Fruit fly (Drosophila melanogaster) whole organism, embryonic: ENCODE results near the gene CG1632.

Experiments used
- Awh ChIP-seq: fragments of 200-800 bp; sonication (Bioruptor generic); IDR thresholded peaks from 2 replicates; pipeline ENCODE4, ENCODE4 v1.3.6; 2022; ENCODE audit warnings: missing biosample characterization, missing genetic modification characterization
- B-H1 ChIP-seq: fragments of 200-800 bp; sonication (Bioruptor generic); IDR thresholded peaks from 3 replicates; pipeline ENCODE4 v1.3.6; 2022; ENCODE audit warnings: missing biosample characterization, missing genetic modification characterization
- Blimp-1 ChIP-seq: fragments of 200-800 bp; sonication (Bioruptor generic); optimal IDR thresholded peaks from 3 replicates; lab custom pipeline; 2018; ENCODE audit warnings: missing biosample characterization, missing genetic modification characterization, mild to moderate bottlenecking, moderate library complexity, missing genetic modification reagents
- CG10959 ChIP-seq: fragments of 200-800 bp; sonication (Bioruptor generic); IDR thresholded peaks from 2 replicates; pipeline ENCODE4 v1.3.6; 2022; ENCODE audit warnings: missing biosample characterization, missing genetic modification characterization
- CG11456 ChIP-seq: fragments of 200-800 bp; sonication (Bioruptor generic); IDR thresholded peaks from 3 replicates; pipeline ENCODE4 v1.3.6; 2022; ENCODE audit warnings: missing biosample characterization, missing genetic modification characterization
- CG11504 ChIP-seq: fragments of 200-800 bp; sonication (Bioruptor generic); optimal IDR thresholded peaks from 3 replicates; lab custom pipeline; 2019; ENCODE audit warnings: missing biosample characterization, mild to moderate bottlenecking, missing genetic modification characterization, moderate library complexity
- CG12104 ChIP-seq: fragments of 200-800 bp; sonication (Bioruptor generic); optimal IDR thresholded peaks from 3 replicates; lab custom pipeline; 2016; ENCODE audit warnings: missing biosample characterization, missing genetic modification characterization
- CG12155 ChIP-seq: fragments of 200-800 bp; sonication (Bioruptor generic); optimal IDR thresholded peaks from 3 replicates; lab custom pipeline; 2016; ENCODE audit warnings: missing biosample characterization, missing genetic modification characterization
- CG12659 ChIP-seq: fragments of 200-800 bp; sonication (Bioruptor generic); optimal IDR thresholded peaks from 3 replicates; lab custom pipeline; 2017; ENCODE audit warnings: mild to moderate bottlenecking, missing biosample characterization, missing genetic modification reagents, missing genetic modification characterization
- CG13624 ChIP-seq: fragments of 200-800 bp; sonication (Bioruptor generic); optimal IDR thresholded peaks from 2 replicates; lab custom pipeline; 2016; ENCODE audit warnings: missing biosample characterization, missing genetic modification characterization
- CG2129 ChIP-seq: fragments of 200-800 bp; sonication (Bioruptor generic); IDR thresholded peaks from 2 replicates; pipeline ENCODE4 v1.3.6; 2022; ENCODE audit warnings: missing biosample characterization, missing genetic modification characterization; ENCODE audit not compliant: partially characterized antibody
- CG32767 ChIP-seq: fragments of 200-800 bp; sonication (Bioruptor generic); IDR thresholded peaks from 2 replicates; pipeline ENCODE4 v1.3.6; 2022; ENCODE audit warnings: missing biosample characterization, missing genetic modification characterization
- CG3995 ChIP-seq: fragments of 200-800 bp; sonication (Bioruptor generic); optimal IDR thresholded peaks from 3 replicates; lab custom pipeline; 2016; ENCODE audit warnings: missing biosample characterization, missing genetic modification characterization
- CG42726 ChIP-seq: fragments of 200-800 bp; sonication (Bioruptor generic); IDR thresholded peaks from 2 replicates; pipeline ENCODE4 v1.3.6; 2022; ENCODE audit warnings: missing biosample characterization, missing genetic modification characterization; ENCODE audit not compliant: partially characterized antibody
- CG4617 ChIP-seq: fragments of 200-800 bp; sonication (Bioruptor generic); optimal IDR thresholded peaks from 3 replicates; lab custom pipeline; 2016; ENCODE audit warnings: missing biosample characterization, missing genetic modification characterization, borderline replicate concordance
- CG6272 ChIP-seq: fragments of 200-800 bp; sonication (Bioruptor generic); IDR thresholded peaks from 2 replicates; pipeline ENCODE4 v1.3.6; 2022; ENCODE audit warnings: missing biosample characterization, missing genetic modification characterization
- CG6813 ChIP-seq: fragments of 200-800 bp; sonication (Bioruptor generic); optimal IDR thresholded peaks from 2 replicates; lab custom pipeline; 2017; ENCODE audit warnings: missing biosample characterization, missing genetic modification characterization, mild to moderate bottlenecking, moderate library complexity, missing genetic modification reagents
- CG9609 ChIP-seq: fragments of 200-800 bp; sonication (Bioruptor generic); optimal IDR thresholded peaks from 3 replicates; lab custom pipeline; 2016; ENCODE audit warnings: missing biosample characterization, missing genetic modification characterization
- CHES-1-like ChIP-seq: fragments of 200-800 bp; sonication (Bioruptor generic); optimal IDR thresholded peaks from 2 replicates; lab custom pipeline; 2016; ENCODE audit warnings: missing biosample characterization, missing genetic modification characterization
- CrebB ChIP-seq: fragments of 200-800 bp; sonication (Bioruptor generic); optimal IDR thresholded peaks from 3 replicates; lab custom pipeline; 2018; ENCODE audit warnings: missing biosample characterization, mild to moderate bottlenecking, missing genetic modification characterization
- Dek ChIP-seq: fragments of 200-800 bp; sonication (Bioruptor generic); optimal IDR thresholded peaks from 3 replicates; lab custom pipeline; 2019; ENCODE audit warnings: missing biosample characterization, mild to moderate bottlenecking, missing genetic modification characterization, moderate library complexity
- Dll ChIP-seq: fragments of 200-800 bp; sonication (Bioruptor generic); IDR thresholded peaks from 4 replicates; pipeline ENCODE4 v1.3.6; 2022; ENCODE audit warnings: missing biosample characterization, missing genetic modification characterization; ENCODE audit not compliant: partially characterized antibody
- Dp ChIP-seq: fragments of 200-800 bp; sonication (Bioruptor generic); optimal IDR thresholded peaks from 2 replicates; lab custom pipeline; 2018; ENCODE audit warnings: missing biosample characterization, mild to moderate bottlenecking, missing genetic modification characterization, moderate library complexity
- Ets97D ChIP-seq: fragments of 200-800 bp; sonication (Bioruptor generic); optimal IDR thresholded peaks from 3 replicates; lab custom pipeline; 2016; ENCODE audit warnings: missing biosample characterization, missing genetic modification characterization
- Fer2 ChIP-seq: fragments of 200-800 bp; sonication (Bioruptor generic); optimal IDR thresholded peaks from 2 replicates; lab custom pipeline; 2018; ENCODE audit warnings: missing biosample characterization, mild to moderate bottlenecking, missing genetic modification characterization, moderate library complexity
- H15 ChIP-seq: fragments of 200-800 bp; sonication (Bioruptor generic); IDR thresholded peaks from 3 replicates; pipeline ENCODE4 v1.3.6; 2022; ENCODE audit warnings: missing biosample characterization, missing genetic modification characterization
- HLH4C ChIP-seq: fragments of 200-800 bp; sonication (Bioruptor generic); IDR thresholded peaks from 3 replicates; pipeline ENCODE4 v1.3.6; 2022; ENCODE audit warnings: missing biosample characterization, missing genetic modification characterization; ENCODE audit not compliant: partially characterized antibody
- Lhr ChIP-seq: fragments of 200-800 bp; sonication (Bioruptor generic); optimal IDR thresholded peaks from 3 replicates; lab custom pipeline; 2017; ENCODE audit warnings: mild to moderate bottlenecking, missing biosample characterization, missing genetic modification reagents, missing genetic modification characterization
- Myb ChIP-seq: fragments of 200-800 bp; sonication (Bioruptor generic); optimal IDR thresholded peaks from 2 replicates; lab custom pipeline; 2016; ENCODE audit warnings: missing biosample characterization, missing genetic modification characterization
- Spps ChIP-seq: fragments of 200-800 bp; sonication (Bioruptor generic); optimal IDR thresholded peaks from 2 replicates; lab custom pipeline; 2018; ENCODE audit warnings: missing biosample characterization, mild to moderate bottlenecking, missing genetic modification characterization
- aop ChIP-seq: fragments of 200-800 bp; sonication (Bioruptor generic); IDR thresholded peaks from 2 replicates; pipeline ENCODE4 v1.3.6; 2022; ENCODE audit warnings: missing biosample characterization, missing genetic modification characterization
- chif ChIP-seq, 2 experiments: fragments of 200-800 bp; sonication (Bioruptor generic); optimal IDR thresholded peaks; 3 replicates each; lab custom pipeline; 2016; ENCODE audit warnings: missing biosample characterization in 2 of 2, missing genetic modification characterization in 2 of 2
- disco-r ChIP-seq: fragments of 200-800 bp; sonication (Bioruptor generic); optimal IDR thresholded peaks from 2 replicates; lab custom pipeline; 2016; ENCODE audit warnings: missing biosample characterization, missing genetic modification characterization
- emc ChIP-seq: fragments of 200-800 bp; sonication (Bioruptor generic); optimal IDR thresholded peaks from 2 replicates; lab custom pipeline; 2016; ENCODE audit warnings: missing biosample characterization, missing genetic modification characterization
- gcm ChIP-seq: fragments of 200-800 bp; sonication (Bioruptor generic); optimal IDR thresholded peaks from 2 replicates; lab custom pipeline; 2019; ENCODE audit warnings: missing biosample characterization, mild to moderate bottlenecking, missing genetic modification characterization, moderate library complexity
- hkb ChIP-seq, 2 experiments: fragments of 200-800 bp in 1 of 2; fragments of >200 bp in 1 of 2; sonication (Bioruptor generic) in 1 of 2; IDR thresholded peaks in 1 of 2; optimal IDR thresholded peaks in 1 of 2; 2 replicates each; pipeline versions ENCODE4 v1.3.6 to Lab custom; 2017 to 2022; ENCODE audit warnings: missing biosample characterization in 1 of 2, missing genetic modification characterization in 1 of 2
- jigr1 ChIP-seq: fragments of 200-800 bp; sonication (Bioruptor generic); IDR thresholded peaks from 3 replicates; pipeline ENCODE4 v1.3.6; 2022; ENCODE audit warnings: missing biosample characterization, missing genetic modification characterization
- klu ChIP-seq: fragments of 200-800 bp; sonication (Bioruptor generic); IDR thresholded peaks from 2 replicates; pipeline ENCODE4 v1.3.6; 2022; ENCODE audit warnings: missing biosample characterization, missing genetic modification characterization
- nerfin-2 ChIP-seq: fragments of 200-800 bp; sonication (Bioruptor generic); IDR thresholded peaks from 2 replicates; pipeline ENCODE4 v1.3.6; 2022; ENCODE audit warnings: missing biosample characterization, missing genetic modification characterization; ENCODE audit not compliant: partially characterized antibody
- nmo ChIP-seq: fragments of 200-800 bp; sonication (Bioruptor generic); optimal IDR thresholded peaks from 2 replicates; lab custom pipeline; 2018; ENCODE audit warnings: missing biosample characterization, mild to moderate bottlenecking, missing genetic modification characterization, moderate library complexity
- pros ChIP-seq: fragments of 200-800 bp; sonication (Bioruptor generic); optimal IDR thresholded peaks from 3 replicates; lab custom pipeline; 2019; ENCODE audit warnings: missing biosample characterization, mild to moderate bottlenecking, missing genetic modification characterization, moderate library complexity
- row ChIP-seq: fragments of 200-800 bp; sonication (Bioruptor generic); IDR thresholded peaks from 3 replicates; pipeline ENCODE4 v1.3.6; 2022; ENCODE audit warnings: missing biosample characterization, missing genetic modification characterization
- salm ChIP-seq: fragments of 200-800 bp; sonication (Bioruptor generic); optimal IDR thresholded peaks from 2 replicates; lab custom pipeline; 2018; ENCODE audit warnings: missing biosample characterization, mild to moderate bottlenecking, missing genetic modification characterization
- sens ChIP-seq: fragments of 200-800 bp; sonication (Bioruptor generic); peaks from one replicate; lab custom pipeline; 2016; ENCODE audit warnings: missing biosample characterization, missing genetic modification characterization
- shn ChIP-seq: fragments of 200-800 bp; sonication (Bioruptor generic); optimal IDR thresholded peaks from 3 replicates; lab custom pipeline; 2016; ENCODE audit warnings: missing biosample characterization, missing genetic modification characterization
- slou ChIP-seq: fragments of 200-800 bp; sonication (Bioruptor generic); optimal IDR thresholded peaks from 3 replicates; lab custom pipeline; 2016; ENCODE audit warnings: missing biosample characterization, missing genetic modification characterization
- sr ChIP-seq: fragments of 200-800 bp; sonication (Bioruptor generic); IDR thresholded peaks from 3 replicates; pipeline ENCODE4 v1.3.6; 2022; ENCODE audit warnings: missing biosample characterization, missing genetic modification characterization
- ttk ChIP-seq: fragments of 200-800 bp; sonication (Bioruptor generic); IDR thresholded peaks from 2 replicates; pipeline ENCODE4 v2.1.2; 2022; ENCODE audit warnings: missing biosample characterization, missing genetic modification characterization
- vnd ChIP-seq: fragments of 200-800 bp; sonication (Bioruptor generic); IDR thresholded peaks from 3 replicates; pipeline ENCODE4 v1.3.6; 2022; ENCODE audit warnings: missing biosample characterization, missing genetic modification characterization; ENCODE audit not compliant: partially characterized antibody
- z ChIP-seq: fragments of 200-800 bp; sonication (Bioruptor generic); IDR thresholded peaks from 3 replicates; pipeline ENCODE4 v1.3.6; 2022; ENCODE audit warnings: missing biosample characterization, missing genetic modification characterization

CG1632 gene

dm6 chrX:8211094-8211730 is 41.3 kb upstream of the CG1632 start (continued):
- no peak for TF ChIP-seq jigr1 (GFP tag; lab: Robert Waterston, UW)
- TF ChIP-seq CrebB (tag; lab: Kevin White, UChicago), result no peak
- TF ChIP-seq Ets97D, result no peak
- no peak for TF ChIP-seq CG12104 (GFP tag; lab: Kevin White, UChicago)
- no peak for TF ChIP-seq shn (GFP tag; lab: Kevin White, UChicago)
- no peak for TF ChIP-seq sr (GFP tag; lab: Robert Waterston, UW)
- TF ChIP-seq salm (tag; lab: Kevin White, UChicago), result no peak
- TF ChIP-seq CG4617 (GFP tag; lab: Kevin White, UChicago), result no peak
- no peak for TF ChIP-seq Dek
- no peak for TF ChIP-seq nerfin-2
- no peak for TF ChIP-seq Myb (GFP tag; lab: Kevin White, UChicago)
- no peak for TF ChIP-seq disco-r
- TF ChIP-seq CG10959 (GFP tag; lab: Robert Waterston, UW), result 0 out of 2 replicates have a peak, but pooled peaks have one; percentile 25
- no peak for TF ChIP-seq gcm (GFP tag; lab: Kevin White, UChicago)
- no peak for TF ChIP-seq CG13624 (GFP tag; lab: Kevin White, UChicago)
- no peak for TF ChIP-seq aop
- TF ChIP-seq HLH4C (GFP tag; lab: Robert Waterston, UW), result no peak
- no peak for TF ChIP-seq Dp (GFP tag; lab: Kevin White, UChicago)
- no peak for TF ChIP-seq Blimp-1 (GFP tag; lab: Kevin White, UChicago)
- no peak for TF ChIP-seq CG9609 (GFP tag; lab: Kevin White, UChicago)
- no peak for TF ChIP-seq CHES-1-like (GFP tag; lab: Kevin White, UChicago)
- TF ChIP-seq ttk, result no peak
- no peak for TF ChIP-seq Fer2 (tag; lab: Kevin White, UChicago)
- no peak for TF ChIP-seq CG11456 (GFP tag; lab: Robert Waterston, UW)
- TF ChIP-seq CG42726 (GFP tag; lab: Robert Waterston, UW), result no peak
- no peak for TF ChIP-seq slou (GFP tag; lab: Kevin White, UChicago)
- TF ChIP-seq B-H1 (GFP tag; lab: Robert Waterston, UW), result no peak
- no peak for TF ChIP-seq CG6813 (GFP tag; lab: Kevin White, UChicago)
- no peak for TF ChIP-seq pros (GFP tag; lab: Kevin White, UChicago)
- no peak for TF ChIP-seq CG32767
- no peak for TF ChIP-seq z
- no peak for TF ChIP-seq Lhr (GFP tag; lab: Kevin White, UChicago)
- no peak for TF ChIP-seq emc (GFP tag; lab: Kevin White, UChicago)
- no peak for TF ChIP-seq CG2129
- TF ChIP-seq CG6272, result no peak
- TF ChIP-seq CG12155 (GFP tag; lab: Kevin White, UChicago), result no peak
- no peak for TF ChIP-seq klu (GFP tag; lab: Robert Waterston, UW)
- TF ChIP-seq CG12659 (GFP tag; lab: Kevin White, UChicago), result no peak
- TF ChIP-seq H15 (GFP tag; lab: Robert Waterston, UW), result 0 out of 3 replicates have a peak, but pooled peaks have one; percentile 24
- peak in 1 of 2 experiments; percentile 16 for TF ChIP-seq chif (GFP tag; optimal IDR thresholded peaks at IDR 0.05; lab: Kevin White, UChicago)
- TF ChIP-seq sens, result peak; percentile 70
- TF ChIP-seq CG3995 (GFP tag; lab: Kevin White, UChicago), result no peak
- no peak for TF ChIP-seq Spps (tag; lab: Kevin White, UChicago)
- TF ChIP-seq Dll (GFP tag; lab: Robert Waterston, UW), result no peak
- peak; percentile 41 for TF ChIP-seq CG11504
- peak; percentile 46 for TF ChIP-seq row (GFP tag; lab: Robert Waterston, UW)
- peak; percentile 27; the same call in 1 of the 2 replicates for TF ChIP-seq Awh (GFP tag; lab: Robert Waterston, UW)
- TF ChIP-seq nmo (GFP tag; lab: Kevin White, UChicago), result peak; percentile 30
- TF ChIP-seq vnd (GFP tag; lab: Robert Waterston, UW), result no peak
- TF ChIP-seq hkb (optimal IDR thresholded peaks at IDR 0.05; lab: Kevin White, UChicago), result no peak
- TF ChIP-seq hkb (GFP tag; IDR thresholded peaks at IDR 0.05; lab: Robert Waterston, UW), result no peak
